Fruit fly (Drosophila melanogaster) whole organism, embryonic: ENCODE results near the gene dsd.

Source experiments
- Atf6 ChIP-seq: fragments of 200-800 bp; sonication (Bioruptor generic); IDR thresholded peaks from 2 replicates; pipeline ENCODE4 v1.3.6; 2022; ENCODE audit warnings: missing biosample characterization, missing genetic modification characterization
- CG11696 ChIP-seq: fragments of 200-800 bp; sonication (Bioruptor generic); IDR thresholded peaks from 2 replicates; pipeline ENCODE4 v1.3.6; 2022; ENCODE audit warnings: missing biosample characterization, missing genetic modification characterization
- CG12659 ChIP-seq: fragments of 200-800 bp; sonication (Bioruptor generic); optimal IDR thresholded peaks from 3 replicates; lab custom pipeline; 2017; ENCODE audit warnings: mild to moderate bottlenecking, missing biosample characterization, missing genetic modification reagents, missing genetic modification characterization
- CG12769 ChIP-seq: fragments of 200-800 bp; sonication (Bioruptor generic); optimal IDR thresholded peaks from 2 replicates; lab custom pipeline; 2019; ENCODE audit warnings: missing biosample characterization, mild to moderate bottlenecking, missing genetic modification characterization, moderate library complexity
- CG13624 ChIP-seq: fragments of 200-800 bp; sonication (Bioruptor generic); optimal IDR thresholded peaks from 2 replicates; lab custom pipeline; 2016; ENCODE audit warnings: missing biosample characterization, missing genetic modification characterization
- CG14014 ChIP-seq: fragments of 200-800 bp; sonication (Bioruptor generic); IDR thresholded peaks from 2 replicates; pipeline ENCODE4 v1.3.6; 2022; ENCODE audit warnings: missing biosample characterization, missing genetic modification characterization
- CG15514 ChIP-seq: fragments of 200-800 bp; sonication (Bioruptor generic); optimal IDR thresholded peaks from 3 replicates; lab custom pipeline; 2017; ENCODE audit warnings: missing biosample characterization, missing genetic modification characterization, mild to moderate bottlenecking, moderate library complexity, missing genetic modification reagents
- CG17361 ChIP-seq: fragments of 200-800 bp; sonication (Bioruptor generic); IDR thresholded peaks from 3 replicates; pipeline ENCODE4 v1.3.6; 2022; ENCODE audit warnings: missing biosample characterization, missing genetic modification characterization
- CG18262 ChIP-seq: fragments of 200-800 bp; optimal IDR thresholded peaks from 3 replicates; lab custom pipeline; 2019; ENCODE audit warnings: missing biosample characterization, mild to moderate bottlenecking, missing genetic modification characterization, moderate library complexity
- CG31441 ChIP-seq: fragments of 200-800 bp; sonication (Bioruptor generic); IDR thresholded peaks from 2 replicates; pipeline ENCODE4 v1.3.6; 2022; ENCODE audit warnings: missing biosample characterization, missing genetic modification characterization
- CG34224 ChIP-seq: fragments of 200-800 bp; sonication (Bioruptor generic); IDR thresholded peaks from 3 replicates; pipeline ENCODE4 v1.3.6; 2022; ENCODE audit warnings: missing biosample characterization, missing genetic modification characterization; ENCODE audit not compliant: partially characterized antibody
- CG4730 ChIP-seq: fragments of 200-800 bp; sonication (Bioruptor generic); IDR thresholded peaks from 2 replicates; pipeline ENCODE4 v1.3.6; 2022; ENCODE audit warnings: missing biosample characterization, missing genetic modification characterization
- CG4820 ChIP-seq: fragments of 200-800 bp; sonication (Bioruptor generic); optimal IDR thresholded peaks from 3 replicates; lab custom pipeline; 2016; ENCODE audit warnings: missing biosample characterization, missing genetic modification characterization
- CG7928 ChIP-seq: fragments of 200-800 bp; sonication (Bioruptor generic); optimal IDR thresholded peaks from 2 replicates; lab custom pipeline; 2017; ENCODE audit warnings: missing biosample characterization, mild to moderate bottlenecking, missing genetic modification characterization
- CG8290 ChIP-seq, 3 experiments: fragments of 200-800 bp; sonication (Bioruptor generic); optimal IDR thresholded peaks; 2 replicates each; lab custom pipeline; 2016 to 2019; ENCODE audit warnings: missing biosample characterization in 3 of 3, missing genetic modification characterization in 3 of 3, mild to moderate bottlenecking in 2 of 3, moderate library complexity in 1 of 3
- CG9215 ChIP-seq: fragments of 200-800 bp; sonication (Bioruptor generic); IDR thresholded peaks from 2 replicates; pipeline ENCODE4 v1.3.6; 2022; ENCODE audit warnings: missing biosample characterization, missing genetic modification characterization
- CG9817 ChIP-seq: fragments of 200-800 bp; sonication (Bioruptor generic); optimal IDR thresholded peaks from 2 replicates; lab custom pipeline; 2018; ENCODE audit warnings: missing biosample characterization, mild to moderate bottlenecking, missing genetic modification characterization, moderate library complexity
- CoRest ChIP-seq: fragments of 200-800 bp; sonication (Bioruptor generic); optimal IDR thresholded peaks from 3 replicates; lab custom pipeline; 2018; ENCODE audit warnings: missing biosample characterization, mild to moderate bottlenecking, missing genetic modification characterization, moderate library complexity
- Dll ChIP-seq: fragments of 200-800 bp; sonication (Bioruptor generic); IDR thresholded peaks from 4 replicates; pipeline ENCODE4 v1.3.6; 2022; ENCODE audit warnings: missing biosample characterization, missing genetic modification characterization; ENCODE audit not compliant: partially characterized antibody
- HHEX ChIP-seq: fragments of 200-800 bp; sonication (Bioruptor generic); optimal IDR thresholded peaks from 3 replicates; lab custom pipeline; 2017; ENCODE audit warnings: missing biosample characterization, mild to moderate bottlenecking, missing genetic modification characterization, missing genetic modification reagents
- HLH4C ChIP-seq: fragments of 200-800 bp; sonication (Bioruptor generic); IDR thresholded peaks from 3 replicates; pipeline ENCODE4 v1.3.6; 2022; ENCODE audit warnings: missing biosample characterization, missing genetic modification characterization; ENCODE audit not compliant: partially characterized antibody
- Hmr ChIP-seq: fragments of 200-800 bp; sonication (Bioruptor generic); optimal IDR thresholded peaks from 3 replicates; lab custom pipeline; 2017; ENCODE audit warnings: mild to moderate bottlenecking, missing biosample characterization, missing genetic modification reagents, missing genetic modification characterization
- Hr51 ChIP-seq, 2 experiments: fragments of 200-800 bp; sonication (Bioruptor generic); optimal IDR thresholded peaks; 2 replicates in 1 of 2; 3 replicates in 1 of 2; lab custom pipeline; 2016 to 2018; ENCODE audit warnings: missing biosample characterization in 2 of 2, missing genetic modification characterization in 2 of 2, mild to moderate bottlenecking in 1 of 2, moderate library complexity in 1 of 2
- Med ChIP-seq: fragments of 200-800 bp; sonication (Bioruptor generic); peaks from one replicate; lab custom pipeline; 2016; ENCODE audit warnings: missing biosample characterization, missing genetic modification characterization, mild to moderate bottlenecking, inconsistent platforms, moderate library complexity
- Meics ChIP-seq: fragments of 200-800 bp; sonication (Bioruptor generic); optimal IDR thresholded peaks from 2 replicates; lab custom pipeline; 2017; ENCODE audit warnings: missing biosample characterization, mild to moderate bottlenecking, missing genetic modification characterization
- NFAT ChIP-seq: fragments of 200-800 bp; sonication (Bioruptor generic); IDR thresholded peaks from 2 replicates; pipeline ENCODE4 v1.3.6; 2022; ENCODE audit warnings: missing biosample characterization, missing genetic modification characterization
- PHDP ChIP-seq: fragments of 200-800 bp; sonication (Bioruptor generic); optimal IDR thresholded peaks from 3 replicates; lab custom pipeline; 2018; ENCODE audit warnings: missing biosample characterization, mild to moderate bottlenecking, missing genetic modification characterization, moderate library complexity
- Sry-δ ChIP-seq: fragments of 200-800 bp; sonication (Bioruptor generic); optimal IDR thresholded peaks from 2 replicates; lab custom pipeline; 2016; ENCODE audit warnings: missing biosample characterization, missing genetic modification characterization
- bcd ChIP-seq: fragments of 200-800 bp; sonication (Bioruptor generic); optimal IDR thresholded peaks from 2 replicates; lab custom pipeline; 2017; ENCODE audit warnings: missing biosample characterization, mild to moderate bottlenecking, missing genetic modification characterization
- bigmax ChIP-seq: fragments of 200-800 bp; sonication (Bioruptor generic); optimal IDR thresholded peaks from 2 replicates; lab custom pipeline; 2018; ENCODE audit warnings: missing biosample characterization, mild to moderate bottlenecking, missing genetic modification characterization
- caup ChIP-seq: fragments of 200-800 bp; sonication (Bioruptor generic); optimal IDR thresholded peaks from 3 replicates; lab custom pipeline; 2017; ENCODE audit warnings: missing biosample characterization, mild to moderate bottlenecking, missing genetic modification characterization, moderate library complexity; ENCODE audit not compliant: severe bottlenecking
- dmrt99B ChIP-seq: fragments of 200-800 bp; sonication (Bioruptor generic); optimal IDR thresholded peaks from 2 replicates; lab custom pipeline; 2018; ENCODE audit warnings: missing biosample characterization, mild to moderate bottlenecking, missing genetic modification characterization, moderate library complexity
- dysf ChIP-seq: fragments of 200-800 bp; sonication (Bioruptor generic); IDR thresholded peaks from 3 replicates; pipeline ENCODE4 v1.3.6; 2022; ENCODE audit warnings: missing biosample characterization, missing genetic modification characterization
- fu2 ChIP-seq: fragments of 200-800 bp; sonication (Bioruptor generic); optimal IDR thresholded peaks from 2 replicates; lab custom pipeline; 2016; ENCODE audit warnings: missing biosample characterization, missing genetic modification characterization
- gcm2 ChIP-seq: fragments of 200-800 bp; sonication (Bioruptor generic); optimal IDR thresholded peaks from 2 replicates; lab custom pipeline; 2016; ENCODE audit warnings: missing biosample characterization, missing genetic modification characterization
- jigr1 ChIP-seq: fragments of 200-800 bp; sonication (Bioruptor generic); IDR thresholded peaks from 3 replicates; pipeline ENCODE4 v1.3.6; 2022; ENCODE audit warnings: missing biosample characterization, missing genetic modification characterization
- kay ChIP-seq: fragments of 200-800 bp; sonication (Bioruptor generic); optimal IDR thresholded peaks from 2 replicates; lab custom pipeline; 2016; ENCODE audit warnings: missing biosample characterization, missing genetic modification characterization
- lmd ChIP-seq: fragments of 200-800 bp; sonication (Bioruptor generic); IDR thresholded peaks from 2 replicates; pipeline ENCODE4 v1.3.6; 2022; ENCODE audit warnings: missing biosample characterization, missing genetic modification characterization
- phol ChIP-seq: fragments of 200-800 bp; sonication (Bioruptor generic); optimal IDR thresholded peaks from 3 replicates; lab custom pipeline; 2018; ENCODE audit warnings: missing biosample characterization, mild to moderate bottlenecking, missing genetic modification characterization, moderate library complexity
- prd ChIP-seq, 3 experiments: fragments of >200 bp in 2 of 3; fragments of 200-800 bp in 1 of 3; sonication (Bioruptor generic) in 1 of 3; optimal IDR thresholded peaks in 2 of 3; IDR thresholded peaks in 1 of 3; 2 replicates in 2 of 3; 3 replicates in 1 of 3; pipeline versions ENCODE4 v1.3.6 to Lab custom; 2017 to 2022; ENCODE audit warnings: missing biosample characterization in 1 of 3, missing genetic modification characterization in 1 of 3
- ranshi ChIP-seq: fragments of 200-800 bp; sonication (Bioruptor generic); IDR thresholded peaks from 2 replicates; pipeline ENCODE4 v1.3.6; 2022; ENCODE audit warnings: missing biosample characterization, missing genetic modification characterization
- repo ChIP-seq: fragments of 200-800 bp; sonication (Bioruptor generic); optimal IDR thresholded peaks from 2 replicates; lab custom pipeline; 2016; ENCODE audit warnings: missing biosample characterization, missing genetic modification characterization
- sens ChIP-seq: fragments of 200-800 bp; sonication (Bioruptor generic); peaks from one replicate; lab custom pipeline; 2016; ENCODE audit warnings: missing biosample characterization, missing genetic modification characterization
- sima ChIP-seq: fragments of 200-800 bp; sonication (Bioruptor generic); optimal IDR thresholded peaks from 2 replicates; lab custom pipeline; 2016; ENCODE audit warnings: missing biosample characterization, missing genetic modification characterization
- slou ChIP-seq: fragments of 200-800 bp; sonication (Bioruptor generic); optimal IDR thresholded peaks from 3 replicates; lab custom pipeline; 2016; ENCODE audit warnings: missing biosample characterization, missing genetic modification characterization
- so ChIP-seq: fragments of 200-800 bp; sonication (Bioruptor generic); IDR thresholded peaks from 3 replicates; pipeline ENCODE4 v1.3.6; 2022; ENCODE audit warnings: missing biosample characterization, missing genetic modification characterization
- tgo ChIP-seq: fragments of 200-800 bp; sonication (Bioruptor generic); IDR thresholded peaks from 3 replicates; pipeline ENCODE4 v1.3.6; 2022; ENCODE audit warnings: missing biosample characterization, missing genetic modification characterization
- tin ChIP-seq: fragments of 200-800 bp; sonication (Bioruptor generic); optimal IDR thresholded peaks from 3 replicates; lab custom pipeline; 2016; ENCODE audit warnings: missing biosample characterization, missing genetic modification characterization
- zfh2 ChIP-seq: fragments of 200-800 bp; sonication (Bioruptor generic); optimal IDR thresholded peaks from 2 replicates; lab custom pipeline; 2016; ENCODE audit warnings: missing biosample characterization, missing genetic modification characterization

Gene dsd

dm6 chr3R:27556972-27557371 lies 50.2 kb downstream of the dsd start (continued):
- TF ChIP-seq kay (no peak), HHEX (GFP tag; lab: Kevin White, UChicago) (peak; percentile 4), lmd (GFP tag; lab: Robert Waterston, UW) (peak; percentile 63; the same call in 1 of the 2 replicates), fu2 (GFP tag; lab: Kevin White, UChicago) (peak; percentile 38), CG7928 (peak; percentile 14), CG17361 (peak; percentile 41; the same call in 2 of the 3 replicates), phol (tag; lab: Kevin White, UChicago) (peak; percentile 28), Meics (GFP tag; lab: Kevin White, UChicago) (peak; percentile 46), CG11696 (GFP tag; lab: Robert Waterston, UW) (0 out of 2 replicates have a peak, but pooled peaks have one; percentile 21), CG34224 (GFP tag; lab: Robert Waterston, UW) (no peak), CG4820 (GFP tag; lab: Kevin White, UChicago) (peak; percentile 2), Med (GFP tag; lab: Kevin White, UChicago) (peak; percentile 92), CG18262 (tag; lab: Kevin White, UChicago) (peak; percentile 7), Sry-δ (GFP tag; lab: Kevin White, UChicago) (peak; percentile 9), HLH4C (GFP tag; lab: Robert Waterston, UW) (no peak), jigr1 (GFP tag; lab: Robert Waterston, UW) (no peak), repo (GFP tag; lab: Kevin White, UChicago) (peak; percentile 24), slou (peak; percentile 31), dmrt99B (peak; percentile 44), so (peak; percentile 43; the same call in 1 of the 3 replicates), bcd (GFP tag; lab: Kevin White, UChicago) (peak; percentile 28), CG15514 (GFP tag; lab: Kevin White, UChicago) (peak; percentile 54), Hr51 (GFP tag; optimal IDR thresholded peaks at IDR 0.05; lab: Kevin White, UChicago) (peak; percentile 8 to 24), sens (GFP tag; lab: Kevin White, UChicago) (peak; percentile 87), CG8290 (GFP tag; optimal IDR thresholded peaks at IDR 0.05; lab: Kevin White, UChicago) (no peak), CG8290 (tag; optimal IDR thresholded peaks at IDR 0.05; lab: Kevin White, UChicago) (peak in 1 of 2 experiments; percentile 14), bigmax (no peak), zfh2 (GFP tag; lab: Kevin White, UChicago) (peak; percentile 54), CG9817 (peak; percentile 29), tgo (GFP tag; lab: Robert Waterston, UW) (peak; percentile 34; the same call in 2 of the 3 replicates), NFAT (GFP tag; lab: Robert Waterston, UW) (peak; percentile 55; the same call in 1 of the 2 replicates), tin (GFP tag; lab: Kevin White, UChicago) (peak; percentile 23), PHDP (tag; lab: Kevin White, UChicago) (peak; percentile 22), Dll (GFP tag; lab: Robert Waterston, UW) (no peak), CG14014 (GFP tag; lab: Robert Waterston, UW) (peak; percentile 68), Hmr (peak; percentile 20), CG4730 (GFP tag; lab: Robert Waterston, UW) (0 out of 2 replicates have a peak, but pooled peaks have one; percentile 11), caup (peak; percentile 51), dysf (GFP tag; lab: Robert Waterston, UW) (peak; percentile 70), CG12659 (GFP tag; lab: Kevin White, UChicago) (peak; percentile 4), Atf6 (peak; percentile 43; the same call in 1 of the 2 replicates), prd (optimal IDR thresholded peaks at IDR 0.05; lab: Kevin White, UChicago) (no peak), prd (GFP tag; IDR thresholded peaks at IDR 0.05; lab: Robert Waterston, UW) (peak; percentile 43; the same call in 2 of the 3 replicates), CG12769 (peak; percentile 28), gcm2 (GFP tag; lab: Kevin White, UChicago) (peak; percentile 11), CoRest (tag; lab: Kevin White, UChicago) (peak; percentile 33), ranshi (GFP tag; lab: Robert Waterston, UW) (peak; percentile 27; the same call in 1 of the 2 replicates), sima (GFP tag; lab: Kevin White, UChicago) (no peak), CG13624 (GFP tag; lab: Kevin White, UChicago) (peak; percentile 44), CG9215 (GFP tag; lab: Robert Waterston, UW) (peak; percentile 65), CG31441 (no peak)
